Worm (Caenorhabditis elegans) whole organism, mixed stage, embryonic: ENCODE results near the gene atgp-2.

ENCODE experiments used
- blmp-1 ChIP-seq: fragments of 150-350 bp; optimal IDR thresholded peaks from 2 replicates; lab custom pipeline; 2014; ENCODE audit warnings: missing biosample characterization, missing genetic modification characterization
- ceh-39 ChIP-seq: fragments of 150-350 bp; optimal IDR thresholded peaks from 2 replicates; lab custom pipeline; 2014; ENCODE audit warnings: missing biosample characterization, missing genetic modification characterization
- drap-1 ChIP-seq: fragments of 200-800 bp; sonication (Bioruptor generic); optimal IDR thresholded peaks from 3 replicates; lab custom pipeline; 2018; ENCODE audit warnings: mild to moderate bottlenecking, missing genetic modification characterization, missing compliant biosample characterization
- hlh-1 ChIP-seq: fragments of 150-350 bp; optimal IDR thresholded peaks from 2 replicates; lab custom pipeline; 2014; ENCODE audit warnings: missing biosample characterization, missing genetic modification reagents, missing genetic modification characterization
- nhr-28 ChIP-seq: fragments of 150-350 bp; optimal IDR thresholded peaks from 2 replicates; lab custom pipeline; 2014; ENCODE audit warnings: missing biosample characterization, missing genetic modification characterization
- nhr-76 ChIP-seq: sonication (generic microtip); optimal IDR thresholded peaks from 2 replicates; lab custom pipeline; 2017; ENCODE audit warnings: missing biosample characterization, missing genetic modification characterization
- pha-4 ChIP-seq: fragments of 150-350 bp; optimal IDR thresholded peaks from 2 replicates; lab custom pipeline; 2018; ENCODE audit warnings: missing biosample characterization, missing genetic modification reagents, missing genetic modification characterization
- snpc-4 ChIP-seq: fragments of 150-350 bp; optimal IDR thresholded peaks from 2 replicates; lab custom pipeline; 2014; ENCODE audit warnings: missing biosample characterization, missing genetic modification characterization
- unc-62 ChIP-seq: fragments of 150-350 bp; optimal IDR thresholded peaks from 2 replicates; lab custom pipeline; 2014; ENCODE audit warnings: missing biosample characterization, missing genetic modification reagents, missing genetic modification characterization

- TF ChIP-seq nhr-28 (tag; lab: Kevin White, UChicago) (no peak), unc-62 (GFP tag; lab: Kevin White, UChicago) (no peak), pha-4 (tag; lab: Kevin White, UChicago) (no peak), blmp-1 (no peak), hlh-1 (tag; lab: Kevin White, UChicago) (no peak), drap-1 (GFP tag; lab: Kevin White, UChicago) (no peak), snpc-4 (no peak), ceh-39 (tag; lab: Kevin White, UChicago) (no peak), nhr-76 (tag; lab: Kevin White, UChicago) (no peak)
Observed at ce11 chrII:14618764-14619163, 25.1 kb downstream of the atgp-2 start.
